Worm (Caenorhabditis elegans): ENCODE results near the gene hlh-30.

DNA sequence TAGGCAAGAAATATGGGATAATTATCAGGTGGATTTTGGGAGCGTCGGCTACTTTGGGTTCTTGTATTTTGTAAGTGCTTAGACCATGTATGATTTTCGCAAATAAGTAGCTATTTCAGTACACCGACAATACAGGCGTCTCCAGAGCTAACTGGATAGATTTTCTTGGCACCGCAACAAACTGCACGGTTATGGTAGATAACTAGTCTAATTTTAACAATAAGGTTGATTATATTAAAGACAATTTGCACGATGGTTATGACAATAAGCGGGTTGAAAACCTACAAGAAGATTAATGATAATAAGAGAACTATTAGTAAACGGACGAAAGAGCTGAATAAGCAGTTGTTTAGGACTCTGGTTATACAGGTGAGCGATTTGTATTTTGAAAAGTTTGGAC is 32.6 kb upstream of the hlh-30 start:
- TF ChIP-seq sup-37 (GFP tag; optimal IDR thresholded peaks at IDR 0.05): no peak
- no peak for TF ChIP-seq nhr-237 (tag; optimal IDR thresholded peaks at IDR 0.05)
- TF ChIP-seq unc-62 (GFP tag; optimal IDR thresholded peaks at IDR 0.05): no peak
- TF ChIP-seq fos-1 (tag; optimal IDR thresholded peaks at IDR 0.05): no peak
- TF ChIP-seq lin-14 (GFP tag; optimal IDR thresholded peaks at IDR 0.05): no peak
- TF ChIP-seq irx-1 (tag; optimal IDR thresholded peaks at IDR 0.05): no peak
- no peak for TF ChIP-seq zag-1 (tag; optimal IDR thresholded peaks at IDR 0.05)
- no peak for TF ChIP-seq ztf-11 (tag; optimal IDR thresholded peaks at IDR 0.05)
- no peak for TF ChIP-seq alr-1 (tag; optimal IDR thresholded peaks at IDR 0.05; ENCODE audit: borderline replicate concordance)
- no peak for TF ChIP-seq tbx-2 (tag; optimal IDR thresholded peaks at IDR 0.05)
- no peak for TF ChIP-seq nhr-11 (tag; optimal IDR thresholded peaks at IDR 0.05)
- no peak for TF ChIP-seq isw-1 (GFP tag; IDR thresholded peaks at IDR 0.05)
- no peak for TF ChIP-seq egl-13 (tag; optimal IDR thresholded peaks at IDR 0.05)
- TF ChIP-seq pqm-1 (tag; optimal IDR thresholded peaks at IDR 0.05): no peak

Data from whole organism, L1 larva.